Worm (Caenorhabditis elegans) whole organism, L3 larva: Measurements from ENCODE around the gene zhit-1.

Experiments used
- lin-15B ChIP-seq: fragments of 150-350 bp; optimal IDR thresholded peaks from 2 replicates; lab custom pipeline; 2014; ENCODE audit warnings: missing biosample characterization, missing genetic modification characterization
- nhr-28 ChIP-seq: fragments of 150-350 bp; optimal IDR thresholded peaks from 2 replicates; lab custom pipeline; 2014; ENCODE audit warnings: missing biosample characterization, missing genetic modification characterization
- pha-4 ChIP-seq: fragments of 150-350 bp; optimal IDR thresholded peaks from 2 replicates; lab custom pipeline; 2014; ENCODE audit warnings: missing biosample characterization, missing genetic modification reagents, missing genetic modification characterization
- sea-2 ChIP-seq: fragments of 150-350 bp; sonication (generic microtip); optimal IDR thresholded peaks from 4 replicates; lab custom pipeline; 2014; ENCODE audit warnings: missing biosample characterization, missing genetic modification reagents, missing genetic modification characterization
- snpc-4 ChIP-seq: fragments of 150-350 bp; optimal IDR thresholded peaks from 2 replicates; lab custom pipeline; 2014; ENCODE audit warnings: missing biosample characterization, missing genetic modification characterization

DNA sequence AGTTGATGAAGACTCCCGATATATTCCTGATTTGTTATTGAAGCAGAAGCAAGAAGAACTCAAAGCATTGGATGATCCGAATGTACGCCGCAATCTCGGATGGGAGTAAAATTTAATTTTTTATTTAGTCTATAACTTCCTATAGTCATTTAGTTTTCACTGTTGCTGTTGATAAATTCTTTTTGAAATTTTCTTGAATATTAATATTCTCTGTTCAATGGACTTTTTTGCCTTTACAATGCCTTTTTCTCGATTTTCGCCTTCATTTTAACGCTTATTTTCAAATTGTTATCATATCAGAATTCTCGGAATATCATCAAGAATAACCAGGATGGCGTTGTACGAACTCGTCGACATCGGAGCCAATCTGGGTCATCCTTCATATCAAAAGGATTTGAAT lies 2.0 kb downstream of the zhit-1 start, which contains the start of gene crn-2:
- TF ChIP-seq pha-4 (tag; lab: Kevin White, UChicago) (no peak), sea-2 (GFP tag; lab: Kevin White, UChicago) (no peak), lin-15B (no peak), nhr-28 (tag; lab: Kevin White, UChicago) (no peak), snpc-4 (tag; lab: Kevin White, UChicago) (no peak)
